Worm (Caenorhabditis elegans): ENCODE data around the gene act-3.
"Not testable (repeated sequence)": the region's sequence is repeated elsewhere in the genome, so short reads cannot be mapped to it uniquely, and the experiment has no call there.

act-3 gene

DNA sequence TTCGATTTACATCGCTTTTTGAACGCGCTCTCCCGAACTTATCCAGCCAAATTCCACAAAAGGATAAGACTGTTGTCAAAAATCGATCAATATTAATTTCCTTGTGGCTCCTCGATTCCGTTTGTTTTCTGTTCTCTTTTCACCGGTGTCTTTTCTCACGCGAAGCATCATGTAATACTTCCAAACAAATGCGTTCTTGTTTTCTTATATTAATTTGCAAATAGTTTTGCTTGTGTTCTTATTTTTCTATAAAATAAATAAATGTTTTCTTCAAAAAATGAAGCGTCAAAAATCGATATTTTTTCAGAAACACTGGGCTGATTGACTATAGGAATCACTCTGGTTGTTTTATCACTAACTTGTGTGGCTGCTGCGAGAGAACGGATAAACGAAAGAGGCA lies 39.3 kb upstream of the act-3 start, which contains the start of gene math-33:
math-33 (plus strand) TSS at position 301 of the 400 bp plus-strand sequence.
- TF ChIP-seq tbx-11 (GFP tag; IDR thresholded peaks at IDR 0.05) (no peak), ets-7 (tag; optimal IDR thresholded peaks at IDR 0.05) (no peak)

DNA sequence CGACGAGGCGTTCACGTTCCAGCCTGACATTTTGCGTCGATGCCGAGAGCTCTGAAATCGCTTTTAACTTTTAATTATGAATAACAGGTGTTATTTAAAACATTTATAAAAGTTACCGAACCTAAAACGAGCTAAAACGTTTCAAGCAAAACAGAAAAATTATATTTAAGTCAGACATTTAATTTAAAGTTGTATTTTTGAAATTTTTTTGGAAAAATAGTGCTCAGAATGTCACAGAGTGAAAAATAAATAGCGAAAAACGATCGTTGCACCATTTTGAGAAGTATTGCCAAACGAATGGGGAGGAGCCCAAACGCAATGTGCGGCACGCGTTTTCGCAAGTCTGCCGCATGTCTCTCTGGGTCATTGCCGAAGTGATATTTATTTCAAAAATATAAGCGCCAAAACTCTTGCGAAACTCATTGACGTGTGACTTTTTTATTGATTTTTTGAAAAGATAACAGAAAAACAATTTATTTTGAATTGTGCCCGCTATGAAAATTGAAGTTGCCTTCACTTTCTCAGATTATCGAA lies 38.8 kb upstream of the act-3 start, which contains the start of gene erfa-3:
erfa-3 (minus strand) TSS at position 51 of the 534 bp plus-strand sequence.
- TF ChIP-seq tbx-37 (GFP tag; conservative IDR thresholded peaks at IDR 0.05) (peak; percentile 61; the same call in 1 of the 2 replicates), ceh-36 (tag; optimal IDR thresholded peaks at IDR 0.05) (peak; percentile 51), F13C5.2 (tag; optimal IDR thresholded peaks at IDR 0.05) (peak; percentile 91), tra-4 (tag; optimal IDR thresholded peaks at IDR 0.05) (peak; percentile 62), ceh-13 (GFP tag; optimal IDR thresholded peaks at IDR 0.05) (peak; percentile 60), ets-7 (tag; optimal IDR thresholded peaks at IDR 0.05) (peak; percentile 53), pes-1 (GFP tag; IDR thresholded peaks at IDR 0.05) (no peak), tbx-11 (GFP tag; IDR thresholded peaks at IDR 0.05) (peak; percentile 74; the same call in 1 of the 2 replicates), sea-1 (GFP tag; conservative IDR thresholded peaks at IDR 0.05) (peak; percentile 70; the same call in 1 of the 2 replicates), scrt-1 (GFP tag; IDR thresholded peaks at IDR 0.05) (peak; percentile 51; the same call in 1 of the 2 replicates), B0310.2 (tag; optimal IDR thresholded peaks at IDR 0.05) (no peak), aly-1 (tag; optimal IDR thresholded peaks at IDR 0.05) (peak; percentile 76), hnd-1 (tag; optimal IDR thresholded peaks at IDR 0.05) (peak; percentile 55), hmbx-1 (tag; optimal IDR thresholded peaks at IDR 0.05) (peak; percentile 48), hmg-4 (GFP tag; optimal IDR thresholded peaks at IDR 0.05) (peak; percentile 56), flt-1 (GFP tag; IDR thresholded peaks at IDR 0.05) (peak; percentile 49; the same call in 1 of the 2 replicates), ama-1 (optimal IDR thresholded peaks at IDR 0.05) (no peak)

ce11 chrV:11109647-11110046 lies 35.3 kb upstream of the act-3 start, which contains the start of gene Y42A5A.5:
Gene Y42A5A.5 (minus strand): TSS chrV:11109747.
- TF ChIP-seq B0310.2 (tag; optimal IDR thresholded peaks at IDR 0.05); pes-1 (GFP tag; IDR thresholded peaks at IDR 0.05); F13C5.2 (tag; optimal IDR thresholded peaks at IDR 0.05): not testable (repeated sequence)

- TF ChIP-seq hmg-4 (GFP tag; optimal IDR thresholded peaks at IDR 0.05) (no peak), tbx-37 (GFP tag; conservative IDR thresholded peaks at IDR 0.05) (no peak), sea-1 (GFP tag; conservative IDR thresholded peaks at IDR 0.05) (no peak), tra-4 (tag; optimal IDR thresholded peaks at IDR 0.05) (no peak), ceh-13 (GFP tag; optimal IDR thresholded peaks at IDR 0.05) (no peak), scrt-1 (GFP tag; IDR thresholded peaks at IDR 0.05) (no peak), flt-1 (GFP tag; IDR thresholded peaks at IDR 0.05) (no peak), ama-1 (optimal IDR thresholded peaks at IDR 0.05) (no peak), F13C5.2 (tag; optimal IDR thresholded peaks at IDR 0.05) (no peak), ceh-36 (tag; optimal IDR thresholded peaks at IDR 0.05) (no peak), ets-7 (tag; optimal IDR thresholded peaks at IDR 0.05) (no peak), pes-1 (GFP tag; IDR thresholded peaks at IDR 0.05) (no peak), B0310.2 (tag; optimal IDR thresholded peaks at IDR 0.05) (no peak)
Measured at ce11 chrV:11104408-11104807, 30.1 kb upstream of the act-3 start.

DNA sequence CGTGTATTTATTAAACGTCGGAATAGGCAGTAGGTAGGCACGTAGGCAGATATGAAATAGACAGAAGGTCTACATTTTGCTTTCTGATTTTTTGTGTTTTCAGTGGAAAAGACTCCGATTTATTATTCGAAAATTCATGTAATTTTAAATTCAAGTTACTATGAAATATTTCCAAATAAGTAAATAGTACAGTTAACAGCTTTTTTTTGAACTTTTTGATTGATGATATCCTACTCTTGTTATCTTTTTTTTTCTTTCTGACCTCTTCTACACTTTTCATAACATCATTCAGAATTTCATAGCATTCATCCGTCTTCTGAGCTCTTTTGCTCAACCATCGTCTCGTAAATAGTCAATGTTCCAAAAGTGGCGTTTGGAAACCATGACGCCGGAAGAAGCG lies 24.3 kb upstream of the act-3 start, which contains the start of gene cdkl-1:
cdkl-1 (plus strand) TSS at position 301 of the 400 bp plus-strand sequence.
- no peak for TF ChIP-seq tbx-37 (GFP tag; conservative IDR thresholded peaks at IDR 0.05)
- no peak for TF ChIP-seq hnd-1 (tag; optimal IDR thresholded peaks at IDR 0.05)
- no peak for TF ChIP-seq B0310.2 (tag; optimal IDR thresholded peaks at IDR 0.05)
- TF ChIP-seq ceh-13 (GFP tag; optimal IDR thresholded peaks at IDR 0.05) = no peak
- TF ChIP-seq tbx-11 (GFP tag; IDR thresholded peaks at IDR 0.05) = no peak
- TF ChIP-seq pes-1 (GFP tag; IDR thresholded peaks at IDR 0.05) = no peak
- no peak for TF ChIP-seq scrt-1 (GFP tag; IDR thresholded peaks at IDR 0.05)
- no peak for TF ChIP-seq tra-4 (tag; optimal IDR thresholded peaks at IDR 0.05)
- TF ChIP-seq sea-1 (GFP tag; conservative IDR thresholded peaks at IDR 0.05) = no peak
- no peak for TF ChIP-seq F13C5.2 (tag; optimal IDR thresholded peaks at IDR 0.05)
- no peak for TF ChIP-seq flt-1 (GFP tag; IDR thresholded peaks at IDR 0.05)
- TF ChIP-seq hmbx-1 (tag; optimal IDR thresholded peaks at IDR 0.05) = no peak
- TF ChIP-seq aly-1 (tag; optimal IDR thresholded peaks at IDR 0.05) = no peak
- TF ChIP-seq ets-7 (tag; optimal IDR thresholded peaks at IDR 0.05) = no peak
- no peak for TF ChIP-seq hmg-4 (GFP tag; optimal IDR thresholded peaks at IDR 0.05)
- no peak for TF ChIP-seq ama-1 (optimal IDR thresholded peaks at IDR 0.05)
- TF ChIP-seq ceh-36 (tag; optimal IDR thresholded peaks at IDR 0.05) = no peak

- no peak for TF ChIP-seq ceh-36 (tag; optimal IDR thresholded peaks at IDR 0.05)
- no peak for TF ChIP-seq hnd-1 (tag; optimal IDR thresholded peaks at IDR 0.05)
- TF ChIP-seq sea-1 (GFP tag; conservative IDR thresholded peaks at IDR 0.05) = no peak
- no peak for TF ChIP-seq ets-7 (tag; optimal IDR thresholded peaks at IDR 0.05)
- TF ChIP-seq hmbx-1 (tag; optimal IDR thresholded peaks at IDR 0.05) = no peak
- TF ChIP-seq pes-1 (GFP tag; IDR thresholded peaks at IDR 0.05) = no peak
- TF ChIP-seq tbx-11 (GFP tag; IDR thresholded peaks at IDR 0.05) = no peak
- TF ChIP-seq tra-4 (tag; optimal IDR thresholded peaks at IDR 0.05) = no peak
- no peak for TF ChIP-seq hmg-4 (GFP tag; optimal IDR thresholded peaks at IDR 0.05)
- TF ChIP-seq ama-1 (optimal IDR thresholded peaks at IDR 0.05) = no peak
- TF ChIP-seq flt-1 (GFP tag; IDR thresholded peaks at IDR 0.05) = no peak
- no peak for TF ChIP-seq ceh-13 (GFP tag; optimal IDR thresholded peaks at IDR 0.05)
- TF ChIP-seq scrt-1 (GFP tag; IDR thresholded peaks at IDR 0.05) = no peak
- TF ChIP-seq B0310.2 (tag; optimal IDR thresholded peaks at IDR 0.05) = no peak
- no peak for TF ChIP-seq aly-1 (tag; optimal IDR thresholded peaks at IDR 0.05)
- TF ChIP-seq tbx-37 (GFP tag; conservative IDR thresholded peaks at IDR 0.05) = no peak
- TF ChIP-seq F13C5.2 (tag; optimal IDR thresholded peaks at IDR 0.05) = no peak
Measured at ce11 chrV:11095873-11096272, 21.6 kb upstream of the act-3 start, which contains the start of gene Y42A5A.3. Gene Y42A5A.3 (minus strand): TSS chrV:11095973.

DNA sequence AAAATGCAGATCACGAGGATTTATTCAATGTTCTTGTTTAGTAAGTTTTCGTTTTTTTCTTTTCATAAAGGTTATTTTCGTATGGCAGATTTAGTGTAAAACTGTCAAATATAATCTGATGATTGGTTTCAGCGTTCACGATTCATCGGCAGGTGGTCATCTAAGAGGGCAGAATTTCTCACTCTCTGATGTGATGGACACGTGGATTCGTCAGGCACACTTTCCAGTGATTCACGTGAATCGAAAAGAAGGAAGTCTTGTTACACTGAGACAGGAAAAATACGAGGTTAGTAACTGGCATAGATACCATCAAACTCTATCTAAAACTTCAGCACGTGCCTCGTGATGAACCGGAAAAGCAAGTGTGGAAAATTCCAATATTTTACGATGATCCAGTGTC lies 20.4 kb upstream of the act-3 start:
- TF ChIP-seq hnd-1 (tag; optimal IDR thresholded peaks at IDR 0.05) = no peak
- no peak for TF ChIP-seq ama-1 (optimal IDR thresholded peaks at IDR 0.05)
- no peak for TF ChIP-seq tra-4 (tag; optimal IDR thresholded peaks at IDR 0.05)
- no peak for TF ChIP-seq F13C5.2 (tag; optimal IDR thresholded peaks at IDR 0.05)
- no peak for TF ChIP-seq B0310.2 (tag; optimal IDR thresholded peaks at IDR 0.05)
- no peak for TF ChIP-seq ceh-13 (GFP tag; optimal IDR thresholded peaks at IDR 0.05)

All from whole organism, early embryonic.